Worm (Caenorhabditis elegans): ENCODE measurements around the gene C52E2.3.

ce11 chrII:1850840-1851294 is at the start of gene C52E2.3:
- TF ChIP-seq zip-8 (tag; optimal IDR thresholded peaks at IDR 0.05) (no peak), mab-5 (tag; optimal IDR thresholded peaks at IDR 0.05) (no peak), unc-62 (GFP tag; optimal IDR thresholded peaks at IDR 0.05) (no peak), unc-120 (tag; optimal IDR thresholded peaks at IDR 0.05; ENCODE audit: poor library complexity, severe bottlenecking) (no peak), unc-39 (tag; optimal IDR thresholded peaks at IDR 0.05) (no peak), pha-4 (tag; optimal IDR thresholded peaks at IDR 0.05) (no peak), nhr-28 (tag; optimal IDR thresholded peaks at IDR 0.05) (no peak)

Data from whole organism, mixed stage, embryonic.